Fruit fly (Drosophila melanogaster) whole organism, prepupa: ENCODE results near the gene CG31515.

Experiments used
- Blimp-1 ChIP-seq: fragments of 200-800 bp; sonication (Bioruptor generic); optimal IDR thresholded peaks from 3 replicates; lab custom pipeline; 2017; ENCODE audit warnings: missing biosample characterization, missing genetic modification characterization, mild to moderate bottlenecking, moderate library complexity, missing genetic modification reagents
- CG10669 ChIP-seq: fragments of 200-800 bp; sonication (Bioruptor generic); optimal IDR thresholded peaks from 3 replicates; lab custom pipeline; 2018; ENCODE audit warnings: missing biosample characterization, mild to moderate bottlenecking, missing genetic modification characterization, moderate library complexity
- CG11762 ChIP-seq: fragments of 200-800 bp; sonication (Bioruptor generic); optimal IDR thresholded peaks from 3 replicates; lab custom pipeline; 2016; ENCODE audit warnings: missing biosample characterization, missing genetic modification characterization; ENCODE audit not compliant: insufficient read depth
- CG11902 ChIP-seq: fragments of 200-800 bp; sonication (Bioruptor generic); optimal IDR thresholded peaks from 3 replicates; lab custom pipeline; 2016; ENCODE audit warnings: missing biosample characterization, missing genetic modification characterization
- CG1621 ChIP-seq: fragments of 200-800 bp; sonication (Bioruptor generic); optimal IDR thresholded peaks from 3 replicates; lab custom pipeline; 2018; ENCODE audit warnings: missing biosample characterization, mild to moderate bottlenecking, missing genetic modification characterization
- CG16779 ChIP-seq: fragments of 200-800 bp; sonication (Bioruptor generic); optimal IDR thresholded peaks from 3 replicates; lab custom pipeline; 2017; ENCODE audit warnings: missing biosample characterization, mild to moderate bottlenecking, missing genetic modification characterization
- CG3032 ChIP-seq: fragments of 200-800 bp; optimal IDR thresholded peaks from 2 replicates; lab custom pipeline; 2019; ENCODE audit warnings: missing biosample characterization, mild to moderate bottlenecking, missing genetic modification characterization, moderate library complexity
- CG31627 ChIP-seq: fragments of 200-800 bp; sonication (Bioruptor generic); optimal IDR thresholded peaks from 3 replicates; lab custom pipeline; 2016; ENCODE audit warnings: missing biosample characterization, missing genetic modification characterization
- CG32006 ChIP-seq: fragments of 200-800 bp; sonication (Bioruptor generic); optimal IDR thresholded peaks from 3 replicates; lab custom pipeline; 2017; ENCODE audit warnings: missing biosample characterization, mild to moderate bottlenecking, missing genetic modification characterization
- CG3919 ChIP-seq: fragments of 200-800 bp; sonication (Bioruptor generic); optimal IDR thresholded peaks from 3 replicates; lab custom pipeline; 2016; ENCODE audit warnings: missing biosample characterization, missing genetic modification characterization
- CG4318 ChIP-seq: fragments of 200-800 bp; sonication (Bioruptor generic); optimal IDR thresholded peaks from 3 replicates; lab custom pipeline; 2017; ENCODE audit warnings: missing biosample characterization, mild to moderate bottlenecking, missing genetic modification characterization
- CG6808 ChIP-seq: fragments of 200-800 bp; sonication (Bioruptor generic); optimal IDR thresholded peaks from 3 replicates; lab custom pipeline; 2017; ENCODE audit warnings: missing biosample characterization, missing genetic modification characterization, mild to moderate bottlenecking, moderate library complexity, missing genetic modification reagents
- CG6854 ChIP-seq: fragments of 200-800 bp; sonication (Bioruptor generic); optimal IDR thresholded peaks from 2 replicates; lab custom pipeline; 2017; ENCODE audit warnings: missing biosample characterization, mild to moderate bottlenecking, missing genetic modification characterization
- CG8119 ChIP-seq: fragments of 200-800 bp; sonication (Bioruptor generic); IDR thresholded peaks from 3 replicates; pipeline ENCODE4 v1.3.6; 2022; ENCODE audit warnings: missing biosample characterization, missing genetic modification characterization
- CG8319 ChIP-seq: fragments of 200-800 bp; sonication (Bioruptor generic); optimal IDR thresholded peaks from 3 replicates; lab custom pipeline; 2016; ENCODE audit warnings: missing biosample characterization, missing genetic modification characterization
- CG8632 ChIP-seq: fragments of 200-800 bp; sonication (Bioruptor generic); optimal IDR thresholded peaks from 3 replicates; lab custom pipeline; 2016; ENCODE audit warnings: missing biosample characterization, missing genetic modification characterization
- CG9139 ChIP-seq: fragments of 200-800 bp; sonication (Bioruptor generic); optimal IDR thresholded peaks from 3 replicates; lab custom pipeline; 2017; ENCODE audit warnings: missing biosample characterization, mild to moderate bottlenecking, missing genetic modification characterization
- Eip78C ChIP-seq: fragments of 200-800 bp; sonication (Bioruptor generic); peaks from one replicate; lab custom pipeline; 2016; ENCODE audit warnings: missing biosample characterization, missing genetic modification characterization
- Eip93F ChIP-seq: fragments of 200-800 bp; sonication (Bioruptor generic); optimal IDR thresholded peaks from 2 replicates; lab custom pipeline; 2016; ENCODE audit warnings: missing biosample characterization, mild to moderate bottlenecking, missing genetic modification characterization
- Ets21C ChIP-seq: fragments of 200-800 bp; sonication (Bioruptor generic); optimal IDR thresholded peaks from 3 replicates; lab custom pipeline; 2016; ENCODE audit warnings: missing biosample characterization, missing genetic modification characterization
- Ets96B ChIP-seq: fragments of 200-800 bp; optimal IDR thresholded peaks from 2 replicates; lab custom pipeline; 2019; ENCODE audit warnings: missing biosample characterization, mild to moderate bottlenecking, missing genetic modification characterization, moderate library complexity
- Gug ChIP-seq: fragments of 200-800 bp; sonication (Bioruptor generic); IDR thresholded peaks from 2 replicates; pipeline ENCODE4 v1.3.6; 2022; ENCODE audit warnings: missing biosample characterization, missing genetic modification characterization
- Hr39 ChIP-seq: fragments of 200-800 bp; sonication (Bioruptor generic); optimal IDR thresholded peaks from 2 replicates; lab custom pipeline; 2016; ENCODE audit warnings: missing biosample characterization, missing genetic modification characterization
- Lpt ChIP-seq: fragments of 200-800 bp; sonication (Bioruptor generic); optimal IDR thresholded peaks from 3 replicates; lab custom pipeline; 2016; ENCODE audit warnings: missing biosample characterization, missing genetic modification characterization
- Met ChIP-seq: fragments of 200-800 bp; sonication (Bioruptor generic); optimal IDR thresholded peaks from 3 replicates; lab custom pipeline; 2016; ENCODE audit warnings: missing biosample characterization, missing genetic modification characterization
- OdsH ChIP-seq: fragments of 200-800 bp; sonication (Bioruptor generic); optimal IDR thresholded peaks from 3 replicates; lab custom pipeline; 2016; ENCODE audit warnings: missing biosample characterization, missing genetic modification characterization
- Sox15 ChIP-seq: fragments of 200-800 bp; sonication (Bioruptor generic); optimal IDR thresholded peaks from 3 replicates; lab custom pipeline; 2016; ENCODE audit warnings: missing biosample characterization, missing genetic modification characterization
- achi ChIP-seq: fragments of 200-800 bp; sonication (Bioruptor generic); optimal IDR thresholded peaks from 3 replicates; lab custom pipeline; 2016; ENCODE audit warnings: missing biosample characterization, missing genetic modification characterization
- acj6 ChIP-seq: fragments of 200-800 bp; sonication (Bioruptor generic); optimal IDR thresholded peaks from 3 replicates; lab custom pipeline; 2016; ENCODE audit warnings: missing biosample characterization, missing genetic modification characterization
- cyc ChIP-seq: fragments of 200-800 bp; sonication (Bioruptor generic); optimal IDR thresholded peaks from 3 replicates; lab custom pipeline; 2016; ENCODE audit warnings: missing biosample characterization, missing genetic modification characterization
- dac ChIP-seq: fragments of 200-800 bp; sonication (Bioruptor generic); optimal IDR thresholded peaks from 2 replicates; lab custom pipeline; 2017; ENCODE audit warnings: missing biosample characterization, mild to moderate bottlenecking, missing genetic modification characterization
- dsx ChIP-seq: fragments of 200-800 bp; optimal IDR thresholded peaks from 3 replicates; lab custom pipeline; 2019; ENCODE audit warnings: missing biosample characterization, mild to moderate bottlenecking, missing genetic modification characterization, moderate library complexity; ENCODE audit not compliant: poor library complexity, severe bottlenecking
- eg ChIP-seq: fragments of 200-800 bp; sonication (Bioruptor generic); IDR thresholded peaks from 3 replicates; pipeline ENCODE4 v1.3.6; 2022; ENCODE audit warnings: missing biosample characterization, missing genetic modification characterization
- fd59A ChIP-seq: fragments of 200-800 bp; sonication (Bioruptor generic); optimal IDR thresholded peaks from 2 replicates; lab custom pipeline; 2017; ENCODE audit warnings: missing biosample characterization, mild to moderate bottlenecking, missing genetic modification characterization, missing genetic modification reagents
- fkh ChIP-seq: fragments of 200-800 bp; sonication (Bioruptor generic); optimal IDR thresholded peaks from 3 replicates; lab custom pipeline; 2017; ENCODE audit warnings: missing biosample characterization, mild to moderate bottlenecking, missing genetic modification characterization, moderate library complexity
- lz ChIP-seq: fragments of 200-800 bp; sonication (Bioruptor generic); optimal IDR thresholded peaks from 3 replicates; lab custom pipeline; 2016; ENCODE audit warnings: missing biosample characterization, missing genetic modification characterization
- net ChIP-seq: fragments of 200-800 bp; sonication (Bioruptor generic); optimal IDR thresholded peaks from 3 replicates; lab custom pipeline; 2016; ENCODE audit warnings: missing biosample characterization, missing genetic modification characterization
- pdm3 ChIP-seq: fragments of 200-800 bp; sonication (Bioruptor generic); optimal IDR thresholded peaks from 3 replicates; lab custom pipeline; 2016; ENCODE audit warnings: missing biosample characterization, missing genetic modification characterization
- salr ChIP-seq, 2 experiments: fragments of 200-800 bp; sonication (Bioruptor generic); optimal IDR thresholded peaks; 3 replicates each; lab custom pipeline; 2016 to 2018; ENCODE audit warnings: missing biosample characterization in 2 of 2, missing genetic modification characterization in 2 of 2, mild to moderate bottlenecking in 1 of 2
- spab ChIP-seq: fragments of 200-800 bp; sonication (Bioruptor generic); optimal IDR thresholded peaks from 2 replicates; lab custom pipeline; 2017; ENCODE audit warnings: missing biosample characterization, mild to moderate bottlenecking, missing genetic modification characterization, missing genetic modification reagents
- ss ChIP-seq, 2 experiments: fragments of 200-800 bp; sonication (Bioruptor generic); optimal IDR thresholded peaks; 2 replicates in 1 of 2; 3 replicates in 1 of 2; lab custom pipeline; 2017 to 2018; ENCODE audit warnings: mild to moderate bottlenecking in 2 of 2, missing biosample characterization in 2 of 2, missing genetic modification characterization in 2 of 2, moderate library complexity in 1 of 2
- svp ChIP-seq: fragments of 200-800 bp; sonication (Bioruptor generic); peaks from one replicate; lab custom pipeline; 2016; ENCODE audit warnings: missing biosample characterization, missing genetic modification characterization
- topi ChIP-seq: fragments of 200-800 bp; sonication (Bioruptor generic); optimal IDR thresholded peaks from 3 replicates; lab custom pipeline; 2016; ENCODE audit warnings: missing biosample characterization, missing genetic modification characterization
- vri ChIP-seq: fragments of 200-800 bp; sonication (Bioruptor generic); optimal IDR thresholded peaks from 3 replicates; lab custom pipeline; 2016; ENCODE audit warnings: missing biosample characterization, mild to moderate bottlenecking, missing genetic modification characterization

CG31515 gene

dm6 chr3R:23355829-23356738 lies 32.6 kb downstream of the CG31515 start, which contains the start of the genes ATPsynCF6 and Sec13 (continued):
- no peak for TF ChIP-seq CG6854 (GFP tag; lab: Kevin White, UChicago)
- peak; percentile 61 for TF ChIP-seq CG3032 (tag; lab: Kevin White, UChicago)
- peak; percentile 49 for TF ChIP-seq CG31627
- peak in 1 of 2 experiments; percentile 38 for TF ChIP-seq salr (GFP tag; optimal IDR thresholded peaks at IDR 0.05; lab: Kevin White, UChicago)
- peak; percentile 29 for TF ChIP-seq CG11902 (GFP tag; lab: Kevin White, UChicago)
- TF ChIP-seq fd59A (GFP tag; lab: Kevin White, UChicago) = no peak
- TF ChIP-seq OdsH (GFP tag; lab: Kevin White, UChicago) = peak; percentile 52
- no peak for TF ChIP-seq CG8319 (GFP tag; lab: Kevin White, UChicago)
- TF ChIP-seq Eip78C = peak; percentile 79
- TF ChIP-seq dsx (GFP tag; lab: Kevin White, UChicago) = peak; percentile 42
- TF ChIP-seq ss (GFP tag; optimal IDR thresholded peaks at IDR 0.05; lab: Kevin White, UChicago) = peak in 1 of 2 experiments; percentile 20
- TF ChIP-seq CG1621 = no peak
- TF ChIP-seq Eip93F (GFP tag; lab: Kevin White, UChicago) = no peak
- peak; percentile 43; the same call in 1 of the 2 replicates for TF ChIP-seq Gug (GFP tag; lab: Robert Waterston, UW)
- peak; percentile 65; the same call in 2 of the 3 replicates for TF ChIP-seq eg (GFP tag; lab: Robert Waterston, UW)
- peak; percentile 50 for TF ChIP-seq pdm3 (GFP tag; lab: Kevin White, UChicago)

dm6 chr3R:23347432-23348305 lies 41.0 kb downstream of the CG31515 start, which contains the start of gene PolE1:
PolE1 (plus strand) TSS chr3R:23348128.
- TF ChIP-seq CG4318 (GFP tag; lab: Kevin White, UChicago) (no peak), CG3919 (GFP tag; lab: Kevin White, UChicago) (peak; percentile 35), Eip93F (GFP tag; lab: Kevin White, UChicago) (no peak), CG10669 (no peak), CG1621 (no peak), CG11902 (GFP tag; lab: Kevin White, UChicago) (no peak), CG8319 (GFP tag; lab: Kevin White, UChicago) (no peak), topi (GFP tag; lab: Kevin White, UChicago) (peak; percentile 26), svp (GFP tag; lab: Kevin White, UChicago) (no peak), Sox15 (GFP tag; lab: Kevin White, UChicago) (no peak), fd59A (GFP tag; lab: Kevin White, UChicago) (no peak), Blimp-1 (GFP tag; lab: Kevin White, UChicago) (no peak), Eip78C (peak; percentile 64), CG16779 (tag; lab: Kevin White, UChicago) (no peak), CG9139 (GFP tag; lab: Kevin White, UChicago) (no peak), net (GFP tag; lab: Kevin White, UChicago) (no peak), lz (GFP tag; lab: Kevin White, UChicago) (no peak), CG8119 (GFP tag; lab: Robert Waterston, UW) (no peak), CG32006 (GFP tag; lab: Kevin White, UChicago) (no peak), CG6808 (no peak), cyc (GFP tag; lab: Kevin White, UChicago) (no peak), acj6 (no peak), CG8632 (no peak), dac (GFP tag; lab: Kevin White, UChicago) (no peak), fkh (peak; percentile 85), achi (GFP tag; lab: Kevin White, UChicago) (no peak), CG11762 (GFP tag; lab: Kevin White, UChicago) (no peak), CG31627 (peak; percentile 9), vri (peak; percentile 6), Ets96B (tag; lab: Kevin White, UChicago) (no peak), Met (no peak), dsx (GFP tag; lab: Kevin White, UChicago) (no peak), eg (GFP tag; lab: Robert Waterston, UW) (no peak; the same call in 2 of the 3 replicates), Lpt (GFP tag; lab: Kevin White, UChicago) (no peak), spab (no peak), Ets21C (GFP tag; lab: Kevin White, UChicago) (no peak), Hr39 (GFP tag; lab: Kevin White, UChicago) (no peak)
